Fruit fly (Drosophila melanogaster) whole organism, embryonic: ENCODE data around the gene CG11131.
A peak's percentile ranks its signal among the peaks of the same experiment; 100 is the strongest.

ENCODE experiments used
- Antp ChIP-seq: fragments of 200-800 bp; sonication (Bioruptor generic); optimal IDR thresholded peaks from 3 replicates; lab custom pipeline; 2016; ENCODE audit warnings: missing biosample characterization, missing genetic modification characterization
- CG12104 ChIP-seq: fragments of 200-800 bp; sonication (Bioruptor generic); optimal IDR thresholded peaks from 3 replicates; lab custom pipeline; 2016; ENCODE audit warnings: missing biosample characterization, missing genetic modification characterization
- CG13287 ChIP-seq: fragments of 200-800 bp; sonication (Bioruptor generic); IDR thresholded peaks from 2 replicates; pipeline ENCODE4 v1.3.6; 2022; ENCODE audit warnings: missing biosample characterization, missing genetic modification characterization; ENCODE audit not compliant: partially characterized antibody
- CG14050 ChIP-seq: fragments of 200-800 bp; sonication (Bioruptor generic); IDR thresholded peaks from 3 replicates; pipeline ENCODE4 v1.3.6; 2022; ENCODE audit warnings: missing biosample characterization, missing genetic modification characterization
- CG15479 ChIP-seq: fragments of 200-800 bp; sonication (Bioruptor generic); optimal IDR thresholded peaks from 3 replicates; lab custom pipeline; 2019; ENCODE audit warnings: missing biosample characterization, mild to moderate bottlenecking, missing genetic modification characterization, moderate library complexity
- CG1647 ChIP-seq: fragments of 200-800 bp; sonication (Bioruptor generic); optimal IDR thresholded peaks from 3 replicates; lab custom pipeline; 2016; ENCODE audit warnings: missing biosample characterization, missing genetic modification characterization
- CG16779 ChIP-seq: fragments of 200-800 bp; sonication (Bioruptor generic); IDR thresholded peaks from 2 replicates; pipeline ENCODE4 v1.3.6; 2022; ENCODE audit warnings: missing biosample characterization, missing genetic modification characterization
- CG17912 ChIP-seq: fragments of 200-800 bp; sonication (Bioruptor generic); optimal IDR thresholded peaks from 2 replicates; lab custom pipeline; 2018; ENCODE audit warnings: missing biosample characterization, mild to moderate bottlenecking, missing genetic modification characterization
- CG31365 ChIP-seq: fragments of 200-800 bp; sonication (Bioruptor generic); optimal IDR thresholded peaks from 2 replicates; lab custom pipeline; 2018; ENCODE audit warnings: missing biosample characterization, mild to moderate bottlenecking, missing genetic modification characterization
- CG3163 ChIP-seq: fragments of 200-800 bp; sonication (Bioruptor generic); optimal IDR thresholded peaks from 3 replicates; lab custom pipeline; 2016; ENCODE audit warnings: missing biosample characterization, missing genetic modification characterization
- CG34376 ChIP-seq: fragments of 200-800 bp; sonication (Bioruptor generic); optimal IDR thresholded peaks from 2 replicates; lab custom pipeline; 2018; ENCODE audit warnings: missing biosample characterization, mild to moderate bottlenecking, missing genetic modification characterization
- CG4360 ChIP-seq: fragments of 200-800 bp; sonication (Bioruptor generic); IDR thresholded peaks from 2 replicates; pipeline ENCODE4 v1.3.6; 2022; ENCODE audit warnings: missing biosample characterization, missing genetic modification characterization
- CG4617 ChIP-seq: fragments of 200-800 bp; sonication (Bioruptor generic); optimal IDR thresholded peaks from 3 replicates; lab custom pipeline; 2016; ENCODE audit warnings: missing biosample characterization, missing genetic modification characterization, borderline replicate concordance
- CG5180 ChIP-seq: fragments of 200-800 bp; sonication (Bioruptor generic); optimal IDR thresholded peaks from 3 replicates; lab custom pipeline; 2017; ENCODE audit warnings: missing biosample characterization, missing genetic modification characterization, mild to moderate bottlenecking, moderate library complexity, missing genetic modification reagents
- CG5953 ChIP-seq: fragments of 200-800 bp; sonication (Bioruptor generic); IDR thresholded peaks from 2 replicates; pipeline ENCODE4 v1.3.6; 2022; ENCODE audit warnings: missing biosample characterization, missing genetic modification characterization
- CG6765 ChIP-seq: fragments of 200-800 bp; sonication (Bioruptor generic); optimal IDR thresholded peaks from 3 replicates; lab custom pipeline; 2017; ENCODE audit warnings: missing biosample characterization, mild to moderate bottlenecking, missing genetic modification characterization
- CG6854 ChIP-seq: fragments of 200-800 bp; sonication (Bioruptor generic); optimal IDR thresholded peaks from 3 replicates; lab custom pipeline; 2017; ENCODE audit warnings: missing biosample characterization, mild to moderate bottlenecking, missing genetic modification characterization
- CG7928 ChIP-seq: fragments of 200-800 bp; sonication (Bioruptor generic); optimal IDR thresholded peaks from 2 replicates; lab custom pipeline; 2017; ENCODE audit warnings: missing biosample characterization, mild to moderate bottlenecking, missing genetic modification characterization
- CG8089 ChIP-seq: fragments of 200-800 bp; sonication (Bioruptor generic); optimal IDR thresholded peaks from 3 replicates; lab custom pipeline; 2016; ENCODE audit warnings: missing biosample characterization, missing genetic modification characterization
- CG9437 ChIP-seq: fragments of 200-800 bp; sonication (Bioruptor generic); optimal IDR thresholded peaks from 2 replicates; lab custom pipeline; 2018; ENCODE audit warnings: missing biosample characterization, mild to moderate bottlenecking, missing genetic modification characterization
- Drgx ChIP-seq: fragments of 200-800 bp; sonication (Bioruptor generic); IDR thresholded peaks from 2 replicates; pipeline ENCODE4 v1.3.6; 2022; ENCODE audit warnings: missing biosample characterization, missing genetic modification characterization
- Ets65A ChIP-seq: fragments of 200-800 bp; sonication (Bioruptor generic); peaks from one replicate; lab custom pipeline; 2016; ENCODE audit warnings: missing biosample characterization, missing genetic modification characterization
- GATAe ChIP-seq: fragments of 200-800 bp; sonication (Bioruptor generic); conservative IDR thresholded peaks from 2 replicates; pipeline ENCODE4 v1.3.6; 2022; ENCODE audit warnings: missing biosample characterization, missing genetic modification characterization
- H2.0 ChIP-seq: fragments of 200-800 bp; sonication (Bioruptor generic); IDR thresholded peaks from 2 replicates; pipeline ENCODE4 v1.3.6; 2022; ENCODE audit warnings: missing biosample characterization, missing genetic modification characterization
- Hmr ChIP-seq: fragments of 200-800 bp; sonication (Bioruptor generic); optimal IDR thresholded peaks from 3 replicates; lab custom pipeline; 2017; ENCODE audit warnings: mild to moderate bottlenecking, missing biosample characterization, missing genetic modification reagents, missing genetic modification characterization
- Med ChIP-seq: fragments of 200-800 bp; sonication (Bioruptor generic); peaks from one replicate; lab custom pipeline; 2016; ENCODE audit warnings: missing biosample characterization, missing genetic modification characterization, mild to moderate bottlenecking, inconsistent platforms, moderate library complexity
- NFAT ChIP-seq: fragments of 200-800 bp; sonication (Bioruptor generic); IDR thresholded peaks from 2 replicates; pipeline ENCODE4 v1.3.6; 2022; ENCODE audit warnings: missing biosample characterization, missing genetic modification characterization
- Ssrp ChIP-seq: fragments of 200-800 bp; sonication (Bioruptor generic); optimal IDR thresholded peaks from 2 replicates; lab custom pipeline; 2018; ENCODE audit warnings: missing biosample characterization, mild to moderate bottlenecking, missing genetic modification characterization, moderate library complexity
- br ChIP-seq: fragments of >200 bp; optimal IDR thresholded peaks from 2 replicates; lab custom pipeline; 2017
- chinmo ChIP-seq: fragments of 200-800 bp; sonication (Bioruptor generic); IDR thresholded peaks from 4 replicates; pipeline ENCODE4 v1.3.6; 2022; ENCODE audit warnings: missing biosample characterization, missing genetic modification characterization; ENCODE audit not compliant: partially characterized antibody
- cwo ChIP-seq: fragments of 200-800 bp; sonication (Bioruptor generic); optimal IDR thresholded peaks from 3 replicates; lab custom pipeline; 2017; ENCODE audit warnings: missing biosample characterization, missing genetic modification characterization, mild to moderate bottlenecking, moderate library complexity, missing genetic modification reagents
- dan ChIP-seq: fragments of 200-800 bp; sonication (Bioruptor generic); IDR thresholded peaks from 2 replicates; pipeline ENCODE4 v1.3.6; 2022; ENCODE audit warnings: missing biosample characterization, missing genetic modification characterization
- dpn ChIP-seq, 2 experiments: fragments of 200-800 bp; sonication (Bioruptor generic); optimal IDR thresholded peaks; 3 replicates each; lab custom pipeline; 2016; ENCODE audit warnings: missing biosample characterization in 2 of 2, missing genetic modification characterization in 2 of 2
- exex ChIP-seq: fragments of 200-800 bp; sonication (Bioruptor generic); optimal IDR thresholded peaks from 4 replicates; lab custom pipeline; 2018; ENCODE audit warnings: missing biosample characterization, mild to moderate bottlenecking, missing genetic modification characterization, moderate library complexity
- grn ChIP-seq: fragments of 200-800 bp; sonication (Bioruptor generic); optimal IDR thresholded peaks from 3 replicates; lab custom pipeline; 2017; ENCODE audit warnings: missing biosample characterization, missing genetic modification characterization
- gt ChIP-seq: fragments of 200-800 bp; sonication (Bioruptor generic); IDR thresholded peaks from 2 replicates; pipeline ENCODE4 v1.3.6; 2022; ENCODE audit warnings: missing biosample characterization, missing genetic modification characterization
- jing ChIP-seq: fragments of 200-800 bp; sonication (Bioruptor generic); optimal IDR thresholded peaks from 2 replicates; lab custom pipeline; 2018; ENCODE audit warnings: missing biosample characterization, mild to moderate bottlenecking, missing genetic modification characterization
- lola ChIP-seq, 3 experiments: fragments of >200 bp in 2 of 3; fragments of 200-800 bp in 1 of 3; sonication (Bioruptor generic) in 1 of 3; optimal IDR thresholded peaks; 2 replicates each; lab custom pipeline; 2017 to 2019; ENCODE audit warnings: missing biosample characterization in 3 of 3, missing genetic modification characterization in 3 of 3, mild to moderate bottlenecking in 1 of 3, moderate library complexity in 1 of 3
- lov ChIP-seq, 2 experiments: fragments of 200-800 bp in 1 of 2; fragments of >200 bp in 1 of 2; sonication (Bioruptor generic) in 1 of 2; IDR thresholded peaks in 1 of 2; optimal IDR thresholded peaks in 1 of 2; 2 replicates in 1 of 2; 3 replicates in 1 of 2; pipeline versions ENCODE4 v1.3.6 to Lab custom; 2017 to 2022; ENCODE audit warnings: missing biosample characterization in 1 of 2, missing genetic modification characterization in 1 of 2
- prd ChIP-seq, 3 experiments: fragments of >200 bp in 2 of 3; fragments of 200-800 bp in 1 of 3; sonication (Bioruptor generic) in 1 of 3; optimal IDR thresholded peaks in 2 of 3; IDR thresholded peaks in 1 of 3; 2 replicates in 2 of 3; 3 replicates in 1 of 3; pipeline versions ENCODE4 v1.3.6 to Lab custom; 2017 to 2022; ENCODE audit warnings: missing biosample characterization in 1 of 3, missing genetic modification characterization in 1 of 3
- pzg ChIP-seq: fragments of 200-800 bp; sonication (Bioruptor generic); optimal IDR thresholded peaks from 3 replicates; lab custom pipeline; 2018; ENCODE audit warnings: missing biosample characterization, mild to moderate bottlenecking, missing genetic modification characterization, moderate library complexity
- repo ChIP-seq: fragments of 200-800 bp; sonication (Bioruptor generic); optimal IDR thresholded peaks from 2 replicates; lab custom pipeline; 2016; ENCODE audit warnings: missing biosample characterization, missing genetic modification characterization
- sc ChIP-seq, 3 experiments: fragments of >200 bp in 2 of 3; fragments of 200-800 bp in 1 of 3; sonication (Bioruptor generic) in 1 of 3; optimal IDR thresholded peaks; 2 replicates in 2 of 3; 3 replicates in 1 of 3; lab custom pipeline; 2017; ENCODE audit warnings: mild to moderate bottlenecking in 1 of 3, missing biosample characterization in 1 of 3, missing genetic modification characterization in 1 of 3, missing genetic modification reagents in 1 of 3
- scrt ChIP-seq: fragments of 200-800 bp; sonication (Bioruptor generic); optimal IDR thresholded peaks from 2 replicates; lab custom pipeline; 2018; ENCODE audit warnings: missing biosample characterization, mild to moderate bottlenecking, missing genetic modification characterization, moderate library complexity
- sens ChIP-seq: fragments of 200-800 bp; sonication (Bioruptor generic); peaks from one replicate; lab custom pipeline; 2016; ENCODE audit warnings: missing biosample characterization, missing genetic modification characterization
- zf30C ChIP-seq: fragments of 200-800 bp; sonication (Bioruptor generic); optimal IDR thresholded peaks from 3 replicates; lab custom pipeline; 2018; ENCODE audit warnings: missing biosample characterization, mild to moderate bottlenecking, missing genetic modification characterization

The CG11131 gene

DNA sequence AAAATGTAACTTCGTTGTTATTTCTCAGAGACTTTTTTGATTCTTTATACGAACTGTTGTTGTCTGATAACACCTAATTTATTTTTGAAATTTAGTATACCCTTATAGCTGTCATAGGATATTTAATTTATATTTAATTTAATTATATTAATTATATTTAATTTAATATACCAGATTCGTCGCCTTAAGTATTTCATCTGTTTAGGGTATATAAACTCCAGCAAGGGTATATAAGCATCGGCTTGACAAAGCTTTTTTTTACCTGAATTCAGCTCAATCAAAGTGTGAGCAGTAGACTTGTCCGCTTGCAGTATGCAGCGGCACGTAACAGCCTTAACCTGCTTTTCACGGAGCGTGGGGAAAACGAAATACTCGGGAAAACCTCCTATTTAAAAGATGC lies 14.9 kb upstream of the CG11131 start (continued):
- no peak for TF ChIP-seq sc (optimal IDR thresholded peaks at IDR 0.05; lab: Kevin White, UChicago)
- no peak for TF ChIP-seq sc (GFP tag; optimal IDR thresholded peaks at IDR 0.05; lab: Kevin White, UChicago)
- TF ChIP-seq, all 482 proteins: peak for 31

DNA sequence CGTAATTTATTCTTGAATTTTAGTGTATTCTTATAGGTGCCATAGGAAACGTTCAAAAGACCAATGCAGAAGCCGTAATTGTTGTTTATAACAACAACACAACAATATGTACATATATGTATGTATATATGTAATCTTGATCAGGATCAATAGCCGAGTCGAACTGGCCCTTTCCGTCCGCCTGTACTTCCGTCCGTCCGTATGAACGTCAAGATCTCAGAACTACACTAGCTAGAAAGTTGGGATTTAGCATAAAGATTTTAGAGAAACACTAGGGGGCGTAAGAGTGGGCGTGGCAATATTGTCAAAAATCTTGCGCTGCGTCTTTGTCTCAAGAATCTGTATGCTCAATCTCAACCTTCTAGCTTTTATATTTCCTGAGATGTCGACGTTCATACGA lies 14.1 kb upstream of the CG11131 start:
- TF ChIP-seq sens (GFP tag; lab: Kevin White, UChicago), result peak; percentile 18
- no peak for TF ChIP-seq CG8089 (GFP tag; lab: Kevin White, UChicago)
- peak; percentile 55 for TF ChIP-seq Ets65A (GFP tag; lab: Kevin White, UChicago)

DNA sequence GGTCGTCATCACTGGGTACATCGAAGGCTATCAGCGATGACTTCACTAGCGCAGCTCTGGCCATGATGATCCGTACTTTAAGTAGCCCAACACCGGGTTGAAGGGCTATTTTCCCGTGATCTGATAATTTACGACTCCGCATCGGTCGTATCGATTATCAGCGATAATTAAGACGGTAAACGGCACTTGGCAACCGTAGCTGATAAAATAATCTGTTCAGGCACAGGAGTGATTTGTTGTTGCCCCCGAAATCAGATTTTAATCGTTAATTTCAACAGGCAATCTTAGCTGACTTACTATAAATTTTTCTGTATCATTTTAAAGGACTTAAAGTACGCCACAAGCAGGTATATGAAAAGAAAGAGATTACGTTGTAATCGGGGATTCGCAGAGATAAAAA lies 12.7 kb upstream of the CG11131 start:
- TF ChIP-seq CG17912 (no peak), scrt (GFP tag; lab: Kevin White, UChicago) (no peak), Hmr (no peak), CG6854 (no peak), CG31365 (tag; lab: Kevin White, UChicago) (no peak), grn (GFP tag; lab: Kevin White, UChicago) (peak; percentile 84), chinmo (GFP tag; lab: Robert Waterston, UW) (0 out of 4 replicates have a peak, but pooled peaks have one; percentile 13), exex (tag; lab: Kevin White, UChicago) (peak; percentile 98), lov (optimal IDR thresholded peaks at IDR 0.05; lab: Kevin White, UChicago) (no peak), lov (GFP tag; IDR thresholded peaks at IDR 0.05; lab: Robert Waterston, UW) (no peak), CG5953 (GFP tag; lab: Robert Waterston, UW) (no peak), CG9437 (no peak), Med (no peak), CG13287 (GFP tag; lab: Robert Waterston, UW) (no peak), CG6765 (no peak), CG34376 (GFP tag; lab: Kevin White, UChicago) (peak; percentile 9), CG14050 (GFP tag; lab: Robert Waterston, UW) (no peak)

- TF ChIP-seq GATAe (GFP tag; lab: Robert Waterston, UW) (peak; percentile 60), H2.0 (GFP tag; lab: Robert Waterston, UW) (no peak), CG4360 (GFP tag; lab: Robert Waterston, UW) (no peak), sens (GFP tag; lab: Kevin White, UChicago) (no peak), dan (GFP tag; lab: Robert Waterston, UW) (no peak), br (lab: Kevin White, UChicago) (no peak), CG3163 (GFP tag; lab: Kevin White, UChicago) (no peak), CG1647 (GFP tag; lab: Kevin White, UChicago) (no peak), jing (GFP tag; lab: Kevin White, UChicago) (no peak), CG4617 (GFP tag; lab: Kevin White, UChicago) (no peak), zf30C (GFP tag; lab: Kevin White, UChicago) (no peak), Ssrp (tag; lab: Kevin White, UChicago) (no peak), repo (GFP tag; lab: Kevin White, UChicago) (no peak), CG7928 (GFP tag; lab: Kevin White, UChicago) (no peak), gt (no peak), grn (GFP tag; lab: Kevin White, UChicago) (peak; percentile 85), CG12104 (GFP tag; lab: Kevin White, UChicago) (no peak), dpn (GFP tag; optimal IDR thresholded peaks at IDR 0.05; lab: Kevin White, UChicago) (no peak), pzg (GFP tag; lab: Kevin White, UChicago) (no peak), CG5180 (GFP tag; lab: Kevin White, UChicago) (no peak), Drgx (GFP tag; lab: Robert Waterston, UW) (no peak), CG15479 (peak; percentile 67), NFAT (GFP tag; lab: Robert Waterston, UW) (no peak), lola (GFP tag; optimal IDR thresholded peaks at IDR 0.05; lab: Kevin White, UChicago) (no peak), prd (optimal IDR thresholded peaks at IDR 0.05; lab: Kevin White, UChicago) (no peak), prd (GFP tag; IDR thresholded peaks at IDR 0.05; lab: Robert Waterston, UW) (no peak), CG16779 (no peak), cwo (GFP tag; lab: Kevin White, UChicago) (peak; percentile 40), Antp (no peak)
These were observed 11.6 kb upstream of the CG11131 start for dm6 chr3L:22886939-22887338.
